Worm (Caenorhabditis elegans): ENCODE data around the gene Y44A6D.5.

Gene Y44A6D.5

DNA sequence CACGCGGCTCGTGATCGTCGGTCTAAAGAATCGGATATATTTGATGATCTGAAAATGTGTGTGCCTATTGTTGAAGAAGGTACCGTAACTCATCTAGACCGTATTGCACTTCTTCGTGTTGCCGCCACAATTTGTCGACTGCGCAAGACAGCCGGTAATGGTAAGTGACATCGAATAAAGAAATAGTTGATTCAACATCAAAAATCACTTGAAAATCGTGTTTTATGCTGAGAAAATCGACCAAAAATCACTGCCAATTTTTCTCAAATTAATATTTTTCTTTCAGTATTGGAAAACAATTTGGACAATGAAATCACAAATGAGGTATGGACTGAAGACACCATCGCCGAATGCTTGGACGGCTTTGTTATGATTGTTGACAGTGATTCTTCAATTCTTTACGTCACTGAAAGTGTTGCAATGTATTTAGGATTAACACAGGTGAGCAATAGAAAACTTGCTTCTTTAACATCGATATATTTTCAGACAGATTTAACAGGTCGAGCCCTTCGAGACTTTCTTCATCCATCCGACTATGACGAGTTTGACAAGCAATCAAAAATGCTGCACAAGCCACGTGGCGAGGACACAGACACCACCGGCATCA is 21.4 kb downstream of the Y44A6D.5 start:
- TF ChIP-seq zag-1 (tag; optimal IDR thresholded peaks at IDR 0.05) (no peak), lin-39 (tag; optimal IDR thresholded peaks at IDR 0.05) (no peak), ama-1 (optimal IDR thresholded peaks at IDR 0.05) (no peak), nhr-237 (tag; optimal IDR thresholded peaks at IDR 0.05) (no peak), dmd-4 (tag; optimal IDR thresholded peaks at IDR 0.05) (no peak), elt-3 (tag; optimal IDR thresholded peaks at IDR 0.05) (no peak), aly-2 (tag; optimal IDR thresholded peaks at IDR 0.05) (no peak), skn-1 (tag; optimal IDR thresholded peaks at IDR 0.05) (no peak), Y55F3AM.14 (GFP tag; optimal IDR thresholded peaks at IDR 0.05) (no peak), ceh-82 (tag; optimal IDR thresholded peaks at IDR 0.05) (no peak), sma-9 (GFP tag; optimal IDR thresholded peaks at IDR 0.05) (no peak), sma-9 (tag; optimal IDR thresholded peaks at IDR 0.05) (no peak), egl-27 (tag; optimal IDR thresholded peaks at IDR 0.05) (no peak), nhr-6 (tag; optimal IDR thresholded peaks at IDR 0.05) (no peak)

ce11 chrV:20780400-20780799 is 22.4 kb downstream of the Y44A6D.5 start, which contains the start of gene hif-1:
TSS of gene hif-1 (plus strand) at chrV:20780407.
- TF ChIP-seq lsy-2 (tag; optimal IDR thresholded peaks at IDR 0.05), result peak in 1 of 2 experiments; percentile 40
- no peak for TF ChIP-seq ztf-4 (tag; optimal IDR thresholded peaks at IDR 0.05)

ce11 chrV:20779707-20780346 is 23.0 kb downstream of the Y44A6D.5 start:
- TF ChIP-seq nhr-129 (tag; optimal IDR thresholded peaks at IDR 0.05), result peak; percentile 26
- TF ChIP-seq nhr-21 (tag; optimal IDR thresholded peaks at IDR 0.05), result no peak
- TF ChIP-seq unc-55 (GFP tag; optimal IDR thresholded peaks at IDR 0.05), result no peak
- no peak for TF ChIP-seq nhr-12 (tag; optimal IDR thresholded peaks at IDR 0.05)
- TF ChIP-seq egl-27 (tag; optimal IDR thresholded peaks at IDR 0.05), result no peak
- TF ChIP-seq nhr-10 (tag; optimal IDR thresholded peaks at IDR 0.05), result no peak
- TF ChIP-seq elt-3 (tag; optimal IDR thresholded peaks at IDR 0.05), result no peak
- TF ChIP-seq aly-2 (tag; optimal IDR thresholded peaks at IDR 0.05), result no peak
- peak; percentile 10 for TF ChIP-seq ztf-4 (tag; optimal IDR thresholded peaks at IDR 0.05)
- no peak for TF ChIP-seq nhr-77 (tag; optimal IDR thresholded peaks at IDR 0.05)
- TF ChIP-seq C34F6.9 (tag; optimal IDR thresholded peaks at IDR 0.05), result peak; percentile 1
- TF ChIP-seq ztf-11 (tag; optimal IDR thresholded peaks at IDR 0.05), result no peak
- peak; percentile 15 for TF ChIP-seq gmeb-1 (tag; optimal IDR thresholded peaks at IDR 0.05)
- no peak for TF ChIP-seq nhr-23 (tag; optimal IDR thresholded peaks at IDR 0.05)
- TF ChIP-seq elt-1 (tag; optimal IDR thresholded peaks at IDR 0.05), result no peak
- TF ChIP-seq mab-5 (tag; optimal IDR thresholded peaks at IDR 0.05), result no peak

DNA sequence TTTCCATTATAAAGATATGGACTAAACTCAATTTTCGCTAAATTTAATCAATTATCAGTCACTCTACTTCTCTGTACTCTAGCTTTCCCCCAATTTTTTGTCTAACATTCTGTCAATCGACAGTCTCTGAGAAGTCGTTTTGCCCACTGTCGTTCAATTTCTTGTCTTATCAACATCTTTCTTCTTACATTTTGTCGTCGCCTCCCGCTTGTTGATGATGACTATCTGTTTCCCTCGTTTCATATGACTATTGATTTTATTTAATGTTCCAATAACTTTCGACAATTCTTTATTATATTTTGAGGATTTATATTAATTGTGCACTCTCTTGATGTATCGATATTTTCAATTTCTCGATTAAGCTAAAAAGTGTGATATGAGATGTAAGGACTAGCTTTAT is 23.9 kb downstream of the Y44A6D.5 start:
- TF ChIP-seq alr-1 (tag; optimal IDR thresholded peaks at IDR 0.05), result no peak
- no peak for TF ChIP-seq nhr-21 (tag; optimal IDR thresholded peaks at IDR 0.05)
- peak; percentile 35 for TF ChIP-seq fos-1 (tag; optimal IDR thresholded peaks at IDR 0.05)
- no peak for TF ChIP-seq lsy-2 (tag; optimal IDR thresholded peaks at IDR 0.05)
- no peak for TF ChIP-seq nhr-10 (tag; optimal IDR thresholded peaks at IDR 0.05)
- no peak for TF ChIP-seq ztf-11 (tag; optimal IDR thresholded peaks at IDR 0.05)
- no peak for TF ChIP-seq dmd-4 (tag; optimal IDR thresholded peaks at IDR 0.05)
- TF ChIP-seq ztf-4 (tag; optimal IDR thresholded peaks at IDR 0.05), result no peak
- no peak for TF ChIP-seq nhr-237 (tag; optimal IDR thresholded peaks at IDR 0.05)
- no peak for TF ChIP-seq unc-55 (GFP tag; optimal IDR thresholded peaks at IDR 0.05)
- no peak for TF ChIP-seq aly-2 (tag; optimal IDR thresholded peaks at IDR 0.05)
- peak; percentile 47 for TF ChIP-seq sma-9 (GFP tag; optimal IDR thresholded peaks at IDR 0.05)
- no peak for TF ChIP-seq sma-9 (tag; optimal IDR thresholded peaks at IDR 0.05)
- peak; percentile 40 for TF ChIP-seq crh-2 (tag; optimal IDR thresholded peaks at IDR 0.05)
- TF ChIP-seq nhr-25 (tag; optimal IDR thresholded peaks at IDR 0.05), result no peak
- no peak for TF ChIP-seq sma-3 (GFP tag; optimal IDR thresholded peaks at IDR 0.05)
- TF ChIP-seq ceh-82 (tag; optimal IDR thresholded peaks at IDR 0.05), result no peak
- TF ChIP-seq zag-1 (tag; optimal IDR thresholded peaks at IDR 0.05), result no peak
- no peak for TF ChIP-seq ceh-16 (tag; optimal IDR thresholded peaks at IDR 0.05)
- TF ChIP-seq sem-4 (tag; optimal IDR thresholded peaks at IDR 0.05), result no peak
- no peak for TF ChIP-seq snpc-4 (tag; optimal IDR thresholded peaks at IDR 0.05)
- no peak for TF ChIP-seq egl-27 (tag; optimal IDR thresholded peaks at IDR 0.05)
- no peak for TF ChIP-seq unc-62 (GFP tag; optimal IDR thresholded peaks at IDR 0.05)
